Worm (Caenorhabditis elegans): ENCODE results near the gene prdx-2.

prdx-2 gene

ce11 chrII:5339547-5339946 is 38.4 kb upstream of the prdx-2 start:
- TF ChIP-seq skn-1 (tag; optimal IDR thresholded peaks at IDR 0.05), result no peak
- no peak for TF ChIP-seq dmd-4 (tag; optimal IDR thresholded peaks at IDR 0.05)
- TF ChIP-seq ztf-4 (tag; optimal IDR thresholded peaks at IDR 0.05), result no peak
- TF ChIP-seq lin-39 (tag; optimal IDR thresholded peaks at IDR 0.05), result no peak
- TF ChIP-seq gmeb-1 (tag; optimal IDR thresholded peaks at IDR 0.05), result no peak
- no peak for TF ChIP-seq ceh-16 (tag; optimal IDR thresholded peaks at IDR 0.05)
- TF ChIP-seq nhr-25 (tag; optimal IDR thresholded peaks at IDR 0.05), result no peak
- TF ChIP-seq mbf-1 (tag; optimal IDR thresholded peaks at IDR 0.05), result no peak
- TF ChIP-seq unc-62 (GFP tag; optimal IDR thresholded peaks at IDR 0.05), result no peak
- no peak for TF ChIP-seq ceh-82 (tag; optimal IDR thresholded peaks at IDR 0.05)
- TF ChIP-seq R02D3.7 (tag; optimal IDR thresholded peaks at IDR 0.05), result no peak
- no peak for TF ChIP-seq lin-13 (GFP tag; optimal IDR thresholded peaks at IDR 0.05)
- no peak for TF ChIP-seq lsy-2 (tag; optimal IDR thresholded peaks at IDR 0.05)
- no peak for TF ChIP-seq unc-39 (tag; optimal IDR thresholded peaks at IDR 0.05)
- TF ChIP-seq blmp-1 (tag; optimal IDR thresholded peaks at IDR 0.05; ENCODE audit: insufficient read depth), result no peak
- no peak for TF ChIP-seq elt-3 (tag; optimal IDR thresholded peaks at IDR 0.05)
- TF ChIP-seq unc-55 (GFP tag; optimal IDR thresholded peaks at IDR 0.05), result no peak
- TF ChIP-seq zag-1 (tag; optimal IDR thresholded peaks at IDR 0.05), result no peak
- no peak for TF ChIP-seq mab-5 (tag; optimal IDR thresholded peaks at IDR 0.05)
- no peak for TF ChIP-seq ama-1 (optimal IDR thresholded peaks at IDR 0.05)

- TF ChIP-seq unc-55 (GFP tag; optimal IDR thresholded peaks at IDR 0.05), result peak; percentile 40
- no peak for TF ChIP-seq nhr-10 (tag; optimal IDR thresholded peaks at IDR 0.05)
- TF ChIP-seq dmd-4 (tag; optimal IDR thresholded peaks at IDR 0.05), result peak; percentile 5
- no peak for TF ChIP-seq peb-1 (tag; optimal IDR thresholded peaks at IDR 0.05)
- no peak for TF ChIP-seq crh-2 (tag; optimal IDR thresholded peaks at IDR 0.05)
- TF ChIP-seq skn-1 (tag; optimal IDR thresholded peaks at IDR 0.05), result no peak
- no peak for TF ChIP-seq alr-1 (tag; optimal IDR thresholded peaks at IDR 0.05)
- no peak for TF ChIP-seq unc-39 (tag; optimal IDR thresholded peaks at IDR 0.05)
- no peak for TF ChIP-seq mbf-1 (tag; optimal IDR thresholded peaks at IDR 0.05)
- TF ChIP-seq nhr-25 (tag; optimal IDR thresholded peaks at IDR 0.05), result no peak
- no peak for TF ChIP-seq ama-1 (optimal IDR thresholded peaks at IDR 0.05)
- peak; percentile 22 for TF ChIP-seq ztf-4 (tag; optimal IDR thresholded peaks at IDR 0.05)
- TF ChIP-seq F13H6.1 (tag; optimal IDR thresholded peaks at IDR 0.05), result no peak
- no peak for TF ChIP-seq unc-62 (GFP tag; optimal IDR thresholded peaks at IDR 0.05)
- no peak for TF ChIP-seq mdl-1 (tag; optimal IDR thresholded peaks at IDR 0.05)
- TF ChIP-seq sem-4 (tag; optimal IDR thresholded peaks at IDR 0.05), result no peak
- no peak for TF ChIP-seq nhr-237 (tag; optimal IDR thresholded peaks at IDR 0.05)
Measured at ce11 chrII:5340672-5341568, 37.1 kb upstream of the prdx-2 start.

ce11 chrII:5341573-5341972 is 36.4 kb upstream of the prdx-2 start:
- TF ChIP-seq sma-9 (GFP tag; optimal IDR thresholded peaks at IDR 0.05), result peak; percentile 5
- no peak for TF ChIP-seq sma-9 (tag; optimal IDR thresholded peaks at IDR 0.05)
- TF ChIP-seq blmp-1 (tag; optimal IDR thresholded peaks at IDR 0.05; ENCODE audit: insufficient read depth), result no peak
- TF ChIP-seq nhr-21 (tag; optimal IDR thresholded peaks at IDR 0.05), result peak; percentile 3
- no peak for TF ChIP-seq aly-2 (tag; optimal IDR thresholded peaks at IDR 0.05)

- TF ChIP-seq C34F6.9 (tag; optimal IDR thresholded peaks at IDR 0.05), result peak; percentile 6
- peak; percentile 22 for TF ChIP-seq sma-9 (GFP tag; optimal IDR thresholded peaks at IDR 0.05)
- TF ChIP-seq sma-9 (tag; optimal IDR thresholded peaks at IDR 0.05), result no peak
- TF ChIP-seq nhr-21 (tag; optimal IDR thresholded peaks at IDR 0.05), result no peak
- TF ChIP-seq sma-3 (GFP tag; optimal IDR thresholded peaks at IDR 0.05), result peak; percentile 11
Measured at ce11 chrII:5342412-5342811, 35.6 kb upstream of the prdx-2 start.

ce11 chrII:5344775-5345174 is 33.2 kb upstream of the prdx-2 start, which contains the start of gene F09E5.14:
TSS of gene F09E5.14 (minus strand) at chrII:5344875.
- no peak for TF ChIP-seq ceh-82 (tag; optimal IDR thresholded peaks at IDR 0.05)
- TF ChIP-seq mab-5 (tag; optimal IDR thresholded peaks at IDR 0.05), result no peak
- TF ChIP-seq nhr-23 (tag; optimal IDR thresholded peaks at IDR 0.05), result no peak
- no peak for TF ChIP-seq aly-2 (tag; optimal IDR thresholded peaks at IDR 0.05)
- TF ChIP-seq nhr-12 (tag; optimal IDR thresholded peaks at IDR 0.05), result no peak
- no peak for TF ChIP-seq C34F6.9 (tag; optimal IDR thresholded peaks at IDR 0.05)
- TF ChIP-seq nhr-21 (tag; optimal IDR thresholded peaks at IDR 0.05), result no peak
- no peak for TF ChIP-seq sem-4 (tag; optimal IDR thresholded peaks at IDR 0.05)
- no peak for TF ChIP-seq ama-1 (optimal IDR thresholded peaks at IDR 0.05)

All from whole organism, L2 larva.